Worm (Caenorhabditis elegans): ENCODE data around the gene nhr-152.

nhr-152 gene

ce11 chrV:7716034-7716433, 29.9 kb downstream of the nhr-152 start, which contains the start of gene ZK105.12:
Gene ZK105.12, minus strand, starts transcription at chrV:7716134.
- TF ChIP-seq aly-1 (tag; optimal IDR thresholded peaks at IDR 0.05) (no peak), ceh-36 (tag; optimal IDR thresholded peaks at IDR 0.05) (no peak), ceh-13 (GFP tag; optimal IDR thresholded peaks at IDR 0.05) (no peak), tbx-37 (GFP tag; conservative IDR thresholded peaks at IDR 0.05) (no peak), hmg-4 (GFP tag; optimal IDR thresholded peaks at IDR 0.05) (no peak), tbx-11 (GFP tag; IDR thresholded peaks at IDR 0.05) (no peak), B0310.2 (tag; optimal IDR thresholded peaks at IDR 0.05) (no peak), F13C5.2 (tag; optimal IDR thresholded peaks at IDR 0.05) (no peak)

DNA sequence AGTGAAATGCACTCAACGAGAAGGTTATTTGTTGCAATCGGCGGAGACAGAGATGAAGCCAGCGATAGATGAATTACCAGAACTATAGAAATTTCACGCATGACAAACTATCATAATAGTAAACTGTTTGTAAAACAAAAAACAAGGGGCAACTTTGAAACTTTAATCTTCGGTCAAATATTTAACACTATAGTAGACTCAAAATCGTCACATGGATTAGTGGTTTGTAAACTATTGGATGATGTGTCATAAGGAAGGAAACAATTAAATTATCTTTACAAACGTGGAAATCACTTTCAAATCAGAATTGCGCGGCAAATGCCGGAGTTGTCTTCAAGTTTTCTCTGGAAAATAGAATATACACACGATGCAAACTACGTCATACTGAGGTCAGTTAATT, 31.5 kb downstream of the nhr-152 start, which contains the start of gene ZK105.5:
TSS of gene ZK105.5 (minus strand) at position 101 of the 400 bp plus-strand sequence.
- TF ChIP-seq ceh-13 (GFP tag; optimal IDR thresholded peaks at IDR 0.05) = no peak
- no peak for TF ChIP-seq ama-1 (optimal IDR thresholded peaks at IDR 0.05)
- no peak for TF ChIP-seq F13C5.2 (tag; optimal IDR thresholded peaks at IDR 0.05)
- no peak for TF ChIP-seq tbx-37 (GFP tag; conservative IDR thresholded peaks at IDR 0.05)
- TF ChIP-seq hnd-1 (tag; optimal IDR thresholded peaks at IDR 0.05) = no peak
- TF ChIP-seq sea-1 (GFP tag; conservative IDR thresholded peaks at IDR 0.05) = no peak
- TF ChIP-seq ets-7 (tag; optimal IDR thresholded peaks at IDR 0.05) = no peak
- TF ChIP-seq aly-1 (tag; optimal IDR thresholded peaks at IDR 0.05) = no peak
- TF ChIP-seq hmbx-1 (tag; optimal IDR thresholded peaks at IDR 0.05) = no peak
- no peak for TF ChIP-seq hmg-4 (GFP tag; optimal IDR thresholded peaks at IDR 0.05)
- no peak for TF ChIP-seq B0310.2 (tag; optimal IDR thresholded peaks at IDR 0.05)
- TF ChIP-seq tra-4 (tag; optimal IDR thresholded peaks at IDR 0.05) = no peak
- no peak for TF ChIP-seq scrt-1 (GFP tag; IDR thresholded peaks at IDR 0.05)

- TF ChIP-seq pes-1 (GFP tag; IDR thresholded peaks at IDR 0.05) (no peak), scrt-1 (GFP tag; IDR thresholded peaks at IDR 0.05) (no peak), ceh-36 (tag; optimal IDR thresholded peaks at IDR 0.05) (no peak), ama-1 (optimal IDR thresholded peaks at IDR 0.05) (no peak), aly-1 (tag; optimal IDR thresholded peaks at IDR 0.05) (no peak), tra-4 (tag; optimal IDR thresholded peaks at IDR 0.05) (no peak), sea-1 (GFP tag; conservative IDR thresholded peaks at IDR 0.05) (no peak), ceh-13 (GFP tag; optimal IDR thresholded peaks at IDR 0.05) (no peak), hmbx-1 (tag; optimal IDR thresholded peaks at IDR 0.05) (no peak), flt-1 (GFP tag; IDR thresholded peaks at IDR 0.05) (no peak), hmg-4 (GFP tag; optimal IDR thresholded peaks at IDR 0.05) (no peak), tbx-11 (GFP tag; IDR thresholded peaks at IDR 0.05) (no peak), B0310.2 (tag; optimal IDR thresholded peaks at IDR 0.05) (no peak), F13C5.2 (tag; optimal IDR thresholded peaks at IDR 0.05) (no peak), ets-7 (tag; optimal IDR thresholded peaks at IDR 0.05) (no peak), tbx-37 (GFP tag; conservative IDR thresholded peaks at IDR 0.05) (no peak), hnd-1 (tag; optimal IDR thresholded peaks at IDR 0.05) (no peak)
Measured at ce11 chrV:7721945-7722344, 35.8 kb downstream of the nhr-152 start, which contains the start of gene ZK105.14. Gene ZK105.14, minus strand, starts transcription at chrV:7722045.

- no peak for TF ChIP-seq pes-1 (GFP tag; IDR thresholded peaks at IDR 0.05)
Measured at ce11 chrV:7723967-7724544, 37.9 kb downstream of the nhr-152 start, which contains the start of the genes ZK105.6 and ZK105.8. Gene ZK105.6, minus strand, starts transcription at chrV:7724067. Gene ZK105.8, plus strand, starts transcription at chrV:7724494.

ce11 chrV:7726202-7726601, 40.1 kb downstream of the nhr-152 start:
- TF ChIP-seq aly-1 (tag; optimal IDR thresholded peaks at IDR 0.05) (no peak), ceh-36 (tag; optimal IDR thresholded peaks at IDR 0.05) (no peak), tbx-11 (GFP tag; IDR thresholded peaks at IDR 0.05) (no peak), F13C5.2 (tag; optimal IDR thresholded peaks at IDR 0.05) (no peak), tbx-37 (GFP tag; conservative IDR thresholded peaks at IDR 0.05) (no peak), ama-1 (optimal IDR thresholded peaks at IDR 0.05) (no peak), hmg-4 (GFP tag; optimal IDR thresholded peaks at IDR 0.05) (no peak), flt-1 (GFP tag; IDR thresholded peaks at IDR 0.05) (no peak), hnd-1 (tag; optimal IDR thresholded peaks at IDR 0.05) (no peak), B0310.2 (tag; optimal IDR thresholded peaks at IDR 0.05) (no peak), scrt-1 (GFP tag; IDR thresholded peaks at IDR 0.05) (no peak), ets-7 (tag; optimal IDR thresholded peaks at IDR 0.05) (no peak), tra-4 (tag; optimal IDR thresholded peaks at IDR 0.05) (no peak)

DNA sequence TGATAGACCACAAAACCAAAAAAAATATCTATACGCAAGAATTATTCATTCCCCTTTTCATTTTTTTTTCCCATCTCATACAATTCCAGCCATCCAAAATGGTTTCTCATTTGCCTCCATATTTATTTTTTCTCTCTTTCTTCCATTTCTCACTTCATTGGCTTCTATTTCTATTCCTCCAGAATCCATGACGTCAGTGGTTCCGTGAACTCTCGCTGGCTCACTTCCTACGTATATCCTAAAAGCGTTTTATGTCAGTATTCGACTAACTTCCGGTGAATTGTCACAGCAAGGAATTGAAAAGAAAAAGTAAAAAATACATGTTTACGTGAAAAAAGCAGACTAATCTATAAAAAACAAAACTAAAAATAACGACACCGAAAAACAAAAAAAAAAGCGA, 40.8 kb downstream of the nhr-152 start:
- no peak for TF ChIP-seq tbx-37 (GFP tag; conservative IDR thresholded peaks at IDR 0.05)
- no peak for TF ChIP-seq ceh-36 (tag; optimal IDR thresholded peaks at IDR 0.05)
- no peak for TF ChIP-seq hmg-4 (GFP tag; optimal IDR thresholded peaks at IDR 0.05)
- TF ChIP-seq flt-1 (GFP tag; IDR thresholded peaks at IDR 0.05) = no peak
- no peak for TF ChIP-seq pes-1 (GFP tag; IDR thresholded peaks at IDR 0.05)
- no peak for TF ChIP-seq ceh-13 (GFP tag; optimal IDR thresholded peaks at IDR 0.05)
- TF ChIP-seq aly-1 (tag; optimal IDR thresholded peaks at IDR 0.05) = no peak
- TF ChIP-seq sea-1 (GFP tag; conservative IDR thresholded peaks at IDR 0.05) = no peak

DNA sequence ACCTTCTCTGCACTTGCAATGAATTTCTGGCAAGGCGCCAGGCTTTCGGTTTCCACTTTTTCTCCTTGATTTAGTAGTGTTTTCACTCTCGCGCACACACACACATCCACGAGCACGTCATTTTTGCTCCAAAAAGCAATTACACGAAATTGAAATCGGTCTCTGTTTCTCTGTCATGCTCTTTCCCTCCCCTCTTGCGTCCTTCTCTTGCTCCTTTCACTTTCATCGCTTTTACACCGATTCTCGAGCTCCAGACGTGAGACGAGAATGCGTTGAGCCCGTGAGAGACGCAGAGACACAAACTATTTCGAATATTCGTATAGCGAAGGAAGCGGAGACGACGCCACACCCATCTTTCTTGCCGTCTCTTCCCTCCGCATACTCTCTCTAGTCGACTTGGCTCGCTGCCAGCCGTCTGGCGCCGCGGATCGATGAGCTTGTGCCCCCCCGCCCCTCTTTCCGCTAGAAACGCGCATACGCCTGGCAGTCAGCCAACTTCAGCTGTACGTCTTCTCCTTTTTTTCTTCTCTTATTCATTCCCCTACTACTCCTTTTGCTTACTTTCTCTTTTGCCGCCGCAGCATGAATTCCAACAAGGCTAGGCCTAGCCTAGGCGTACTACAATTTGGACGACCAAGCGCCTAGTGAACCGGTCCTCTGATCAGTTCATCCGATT, 42.0 kb downstream of the nhr-152 start:
- no peak for TF ChIP-seq sea-1 (GFP tag; conservative IDR thresholded peaks at IDR 0.05)

DNA sequence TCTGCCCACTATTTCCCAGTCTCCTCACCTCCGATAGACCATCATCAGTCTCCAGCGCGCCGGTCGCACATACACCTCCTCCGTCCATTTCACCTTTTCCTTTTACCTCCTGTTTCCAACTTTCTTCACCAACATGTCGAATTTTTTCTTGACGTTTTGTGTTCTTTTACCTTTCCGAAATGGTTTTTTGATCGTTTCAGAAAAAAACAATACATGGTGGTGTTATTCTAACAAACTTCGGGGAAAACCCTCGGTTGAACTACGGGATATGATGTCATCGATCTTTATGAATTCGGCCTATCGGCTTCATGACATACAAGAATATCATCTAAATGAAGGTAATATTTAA, 42.5 kb downstream of the nhr-152 start, which contains the start of gene Y97E10C.1:
TSS of gene Y97E10C.1 (plus strand) at position 201 of the 349 bp plus-strand sequence.
- TF ChIP-seq tbx-11 (GFP tag; IDR thresholded peaks at IDR 0.05) = no peak
- TF ChIP-seq tra-4 (tag; optimal IDR thresholded peaks at IDR 0.05) = no peak
- TF ChIP-seq hnd-1 (tag; optimal IDR thresholded peaks at IDR 0.05) = no peak
- no peak for TF ChIP-seq flt-1 (GFP tag; IDR thresholded peaks at IDR 0.05)
- TF ChIP-seq tbx-37 (GFP tag; conservative IDR thresholded peaks at IDR 0.05) = no peak
- no peak for TF ChIP-seq ama-1 (optimal IDR thresholded peaks at IDR 0.05)
- TF ChIP-seq ceh-36 (tag; optimal IDR thresholded peaks at IDR 0.05) = no peak
- TF ChIP-seq hmg-4 (GFP tag; optimal IDR thresholded peaks at IDR 0.05) = no peak
- no peak for TF ChIP-seq B0310.2 (tag; optimal IDR thresholded peaks at IDR 0.05)
- TF ChIP-seq ceh-13 (GFP tag; optimal IDR thresholded peaks at IDR 0.05) = no peak
- no peak for TF ChIP-seq aly-1 (tag; optimal IDR thresholded peaks at IDR 0.05)
- TF ChIP-seq F13C5.2 (tag; optimal IDR thresholded peaks at IDR 0.05) = no peak
- no peak for TF ChIP-seq pes-1 (GFP tag; IDR thresholded peaks at IDR 0.05)
- TF ChIP-seq hmbx-1 (tag; optimal IDR thresholded peaks at IDR 0.05) = no peak
- TF ChIP-seq sea-1 (GFP tag; conservative IDR thresholded peaks at IDR 0.05) = no peak

Measured in whole organism, early embryonic.